Worm (Caenorhabditis elegans) whole organism, L1 larva: ENCODE data around the gene ZK1320.13.

Experiments
- C04F5.9 ChIP-seq: sonication (generic microtip); optimal IDR thresholded peaks from 2 replicates; lab custom pipeline; 2016; ENCODE audit warnings: missing genetic modification characterization, missing compliant biosample characterization
- C34B4.2 ChIP-seq: sonication (generic microtip); optimal IDR thresholded peaks from 2 replicates; lab custom pipeline; 2017; ENCODE audit warnings: mild to moderate bottlenecking, missing genetic modification characterization, missing compliant biosample characterization
- Y116A8C.19 ChIP-seq: sonication (generic microtip); optimal IDR thresholded peaks from 2 replicates; lab custom pipeline; 2016; ENCODE audit warnings: missing compliant biosample characterization, missing genetic modification characterization, borderline replicate concordance
- alr-1 ChIP-seq: fragments of 200-800 bp; sonication (Bioruptor generic); optimal IDR thresholded peaks from 2 replicates; lab custom pipeline; 2018; ENCODE audit warnings: borderline replicate concordance, mild to moderate bottlenecking, missing genetic modification characterization, missing compliant biosample characterization
- aly-2 ChIP-seq: fragments of 150-350 bp; optimal IDR thresholded peaks from 2 replicates; lab custom pipeline; 2014; ENCODE audit warnings: missing biosample characterization, missing genetic modification characterization
- ama-1 ChIP-seq: fragments of 150-350 bp; optimal IDR thresholded peaks from 2 replicates; lab custom pipeline; 2014
- ces-1 ChIP-seq: fragments of 150-350 bp; optimal IDR thresholded peaks from 2 replicates; lab custom pipeline; 2014; ENCODE audit warnings: missing biosample characterization, missing genetic modification reagents, missing genetic modification characterization
- dsc-1 ChIP-seq: sonication (generic microtip); optimal IDR thresholded peaks from 2 replicates; lab custom pipeline; 2016; ENCODE audit warnings: mild to moderate bottlenecking, missing genetic modification characterization, missing compliant biosample characterization
- egl-13 ChIP-seq: sonication (generic microtip); optimal IDR thresholded peaks from 2 replicates; lab custom pipeline; 2016; ENCODE audit warnings: missing genotype, missing genetic modification reagents, missing genetic modification characterization, missing compliant biosample characterization
- elt-2 ChIP-seq: sonication (generic microtip); optimal IDR thresholded peaks from 2 replicates; lab custom pipeline; 2016; ENCODE audit warnings: missing genetic modification characterization, mild to moderate bottlenecking, inconsistent platforms, missing compliant biosample characterization, missing genetic modification reagents
- elt-3 ChIP-seq, 6 experiments: fragments of 150-350 bp in 1 of 6; sonication (generic microtip); optimal IDR thresholded peaks; 2 replicates each; lab custom pipeline; 2017 to 2018; ENCODE audit warnings: missing biosample characterization in 6 of 6, missing genetic modification characterization in 6 of 6, inconsistent platforms in 1 of 6
- ets-5 ChIP-seq: fragments of 200-800 bp; sonication (Bioruptor generic); IDR thresholded peaks from 2 replicates; pipeline ENCODE4 v1.3.6; 2022; ENCODE audit warnings: missing genetic modification characterization, missing compliant biosample characterization
- fkh-10 ChIP-seq: sonication (generic microtip); optimal IDR thresholded peaks from 2 replicates; lab custom pipeline; 2017; ENCODE audit warnings: missing biosample characterization, missing genetic modification reagents, missing genetic modification characterization
- fkh-4 ChIP-seq: sonication (generic microtip); optimal IDR thresholded peaks from 2 replicates; lab custom pipeline; 2016; ENCODE audit warnings: missing compliant biosample characterization, missing genetic modification characterization, borderline replicate concordance
- fos-1 ChIP-seq: fragments of 150-350 bp; optimal IDR thresholded peaks from 2 replicates; lab custom pipeline; 2014; ENCODE audit warnings: missing biosample characterization, missing genetic modification characterization
- grh-1 ChIP-seq: fragments of 200-800 bp; sonication (Bioruptor generic); IDR thresholded peaks from 2 replicates; pipeline ENCODE4 v1.3.6; 2022; ENCODE audit warnings: missing genetic modification reagents, missing genetic modification characterization, missing compliant biosample characterization
- hlh-17 ChIP-seq: fragments of 200-800 bp; sonication (Bioruptor generic); optimal IDR thresholded peaks from 2 replicates; lab custom pipeline; 2018; ENCODE audit warnings: missing genetic modification characterization, mild to moderate bottlenecking, missing compliant biosample characterization, moderate library complexity, borderline replicate concordance
- hlh-4 ChIP-seq: sonication (generic microtip); optimal IDR thresholded peaks from 2 replicates; lab custom pipeline; 2016; ENCODE audit warnings: mild to moderate bottlenecking, missing genetic modification characterization, missing compliant biosample characterization
- hpl-2 ChIP-seq: fragments of 150-350 bp; optimal IDR thresholded peaks from 2 replicates; lab custom pipeline; 2014; ENCODE audit warnings: missing biosample characterization, missing genetic modification reagents, missing genetic modification characterization
- isw-1 ChIP-seq: fragments of 200-800 bp; sonication (Bioruptor generic); IDR thresholded peaks from 2 replicates; pipeline ENCODE4 v1.3.6; 2022; ENCODE audit warnings: missing genetic modification characterization, missing compliant biosample characterization
- lin-13 ChIP-seq: fragments of 150-350 bp; optimal IDR thresholded peaks from 2 replicates; lab custom pipeline; 2014; ENCODE audit warnings: missing biosample characterization, missing genetic modification reagents, missing genetic modification characterization
- lin-14 ChIP-seq: fragments of 200-800 bp; sonication (Bioruptor generic); optimal IDR thresholded peaks from 2 replicates; lab custom pipeline; 2018; ENCODE audit warnings: mild to moderate bottlenecking, missing genetic modification characterization, moderate library complexity, missing compliant biosample characterization
- lin-39 ChIP-seq: fragments of 150-350 bp; optimal IDR thresholded peaks from 2 replicates; lab custom pipeline; 2014; ENCODE audit warnings: missing biosample characterization, missing genetic modification reagents, missing genetic modification characterization
- lir-3 ChIP-seq: sonication (generic microtip); optimal IDR thresholded peaks from 2 replicates; lab custom pipeline; 2016; ENCODE audit warnings: mild to moderate bottlenecking, missing genetic modification characterization, moderate library complexity, missing compliant biosample characterization; ENCODE audit not compliant: poor library complexity
- lsy-2 ChIP-seq, 2 experiments: fragments of 150-350 bp; optimal IDR thresholded peaks; 2 replicates each; lab custom pipeline; 2014; ENCODE audit warnings: missing biosample characterization in 2 of 2, missing genetic modification characterization in 2 of 2
- mef-2 ChIP-seq: fragments of 150-350 bp; optimal IDR thresholded peaks from 2 replicates; lab custom pipeline; 2014; ENCODE audit warnings: missing biosample characterization, missing genetic modification characterization
- nhr-11 ChIP-seq: fragments of 150-350 bp; optimal IDR thresholded peaks from 2 replicates; lab custom pipeline; 2014; ENCODE audit warnings: missing biosample characterization, missing genetic modification characterization
- nhr-20 ChIP-seq: sonication (generic microtip); optimal IDR thresholded peaks from 2 replicates; lab custom pipeline; 2016; ENCODE audit warnings: mild to moderate bottlenecking, missing genetic modification characterization, missing compliant biosample characterization
- nhr-237 ChIP-seq: fragments of 150-350 bp; optimal IDR thresholded peaks from 2 replicates; lab custom pipeline; 2014; ENCODE audit warnings: missing biosample characterization, missing genetic modification characterization
- nhr-47 ChIP-seq: sonication (generic microtip); optimal IDR thresholded peaks from 2 replicates; lab custom pipeline; 2016; ENCODE audit warnings: mild to moderate bottlenecking, missing genetic modification characterization, moderate library complexity, missing compliant biosample characterization
- nhr-76 ChIP-seq: sonication (generic microtip); optimal IDR thresholded peaks from 2 replicates; lab custom pipeline; 2017; ENCODE audit warnings: missing biosample characterization, missing genetic modification characterization
- nhr-77 ChIP-seq: fragments of 150-350 bp; optimal IDR thresholded peaks from 2 replicates; lab custom pipeline; 2014; ENCODE audit warnings: missing biosample characterization, missing genetic modification characterization
- nhr-85 ChIP-seq: sonication (generic microtip); peaks from one replicate; lab custom pipeline; 2016; ENCODE audit warnings: missing genetic modification characterization, inconsistent platforms, missing compliant biosample characterization
- nhr-90 ChIP-seq: sonication (generic microtip); optimal IDR thresholded peaks from 2 replicates; lab custom pipeline; 2016; ENCODE audit warnings: mild to moderate bottlenecking, missing genetic modification characterization, missing compliant biosample characterization; ENCODE audit not compliant: poor library complexity
- pag-3 ChIP-seq: sonication (generic microtip); optimal IDR thresholded peaks from 2 replicates; lab custom pipeline; 2017; ENCODE audit warnings: missing genetic modification characterization, mild to moderate bottlenecking, missing compliant biosample characterization, antibody characterized with exemption, borderline replicate concordance; ENCODE audit not compliant: insufficient read depth
- pax-3 ChIP-seq: fragments of 200-800 bp; sonication (Bioruptor generic); optimal IDR thresholded peaks from 2 replicates; lab custom pipeline; 2018; ENCODE audit warnings: mild to moderate bottlenecking, missing genetic modification characterization, moderate library complexity, missing compliant biosample characterization
- snu-23 ChIP-seq: sonication (generic microtip); optimal IDR thresholded peaks from 2 replicates; lab custom pipeline; 2016; ENCODE audit warnings: missing genetic modification characterization, missing compliant biosample characterization
- tlp-1 ChIP-seq: fragments of 150-350 bp; optimal IDR thresholded peaks from 2 replicates; lab custom pipeline; 2014; ENCODE audit warnings: missing biosample characterization, missing genetic modification characterization
- unc-130 ChIP-seq: fragments of 150-350 bp; optimal IDR thresholded peaks from 2 replicates; lab custom pipeline; 2017; ENCODE audit warnings: missing biosample characterization, missing genetic modification characterization, inconsistent platforms
- unc-86 ChIP-seq: sonication (generic microtip); optimal IDR thresholded peaks from 2 replicates; lab custom pipeline; 2016; ENCODE audit warnings: missing genetic modification characterization, missing compliant biosample characterization
- vab-15 ChIP-seq: sonication (generic microtip); optimal IDR thresholded peaks from 2 replicates; lab custom pipeline; 2017; ENCODE audit warnings: missing genotype, mild to moderate bottlenecking, missing genetic modification characterization, missing compliant biosample characterization
- zip-4 ChIP-seq: fragments of 200-800 bp; sonication (Bioruptor generic); optimal IDR thresholded peaks from 2 replicates; lab custom pipeline; 2018; ENCODE audit warnings: mild to moderate bottlenecking, missing genetic modification characterization, moderate library complexity, missing compliant biosample characterization
- ztf-11 ChIP-seq, 2 experiments: sonication (generic microtip); optimal IDR thresholded peaks; 2 replicates each; lab custom pipeline; 2016 to 2017; ENCODE audit warnings: missing genetic modification characterization in 2 of 2, missing biosample characterization in 1 of 2, missing compliant biosample characterization in 1 of 2

The ZK1320.13 gene

DNA sequence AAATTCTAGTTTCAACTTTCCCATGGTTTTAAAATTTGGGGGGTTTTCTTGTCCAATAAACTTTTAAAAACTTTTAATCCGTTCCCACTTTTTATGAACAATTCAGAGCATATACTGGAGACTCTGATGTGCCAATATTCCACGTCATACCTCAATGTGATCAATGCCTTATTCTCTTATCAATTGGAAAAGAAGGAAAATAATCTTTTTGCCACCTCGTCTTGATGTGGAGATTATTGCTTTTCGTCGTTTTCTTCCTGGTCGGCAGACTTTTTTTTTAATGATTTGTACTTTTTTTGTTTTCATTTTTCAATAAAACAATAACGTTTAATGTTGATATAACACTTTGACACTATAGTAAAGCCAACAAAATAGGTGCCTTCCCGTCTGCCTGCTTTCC lies 3.1 kb upstream of the ZK1320.13 start:
- TF ChIP-seq dsc-1 (tag; lab: Kevin White, UChicago) (peak; percentile 14), unc-86 (no peak), mef-2 (tag; lab: Kevin White, UChicago) (no peak), nhr-20 (tag; lab: Kevin White, UChicago) (no peak), fkh-10 (GFP tag; lab: Kevin White, UChicago) (no peak), elt-2 (peak; percentile 17), isw-1 (GFP tag; lab: Robert Waterston, UW) (no peak), pax-3 (tag; lab: Kevin White, UChicago) (no peak), egl-13 (tag; lab: Kevin White, UChicago) (no peak)

DNA sequence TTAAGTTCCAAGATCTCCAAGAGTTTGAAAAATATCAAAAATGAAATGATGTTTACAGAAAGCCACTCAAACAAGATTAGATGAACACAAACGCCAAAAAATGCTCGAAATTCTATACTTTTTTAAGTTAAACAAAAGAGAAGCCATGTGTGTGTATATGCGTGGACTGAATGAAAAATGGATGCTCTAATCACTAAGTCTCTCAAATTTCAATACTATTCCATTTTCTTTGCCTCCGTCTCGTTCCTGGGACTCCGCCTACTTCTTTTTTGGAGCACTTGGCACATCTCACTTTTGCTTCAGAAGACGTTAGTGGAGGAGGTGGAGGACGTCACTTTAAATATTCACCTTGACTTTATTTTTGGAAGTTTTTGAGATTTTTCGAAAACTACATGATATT lies 751 bp upstream of the ZK1320.13 start:
- no peak for TF ChIP-seq lsy-2 (tag; optimal IDR thresholded peaks at IDR 0.05; lab: Kevin White, UChicago)
- peak; percentile 26 for TF ChIP-seq lin-14 (GFP tag; lab: Kevin White, UChicago)

DNA sequence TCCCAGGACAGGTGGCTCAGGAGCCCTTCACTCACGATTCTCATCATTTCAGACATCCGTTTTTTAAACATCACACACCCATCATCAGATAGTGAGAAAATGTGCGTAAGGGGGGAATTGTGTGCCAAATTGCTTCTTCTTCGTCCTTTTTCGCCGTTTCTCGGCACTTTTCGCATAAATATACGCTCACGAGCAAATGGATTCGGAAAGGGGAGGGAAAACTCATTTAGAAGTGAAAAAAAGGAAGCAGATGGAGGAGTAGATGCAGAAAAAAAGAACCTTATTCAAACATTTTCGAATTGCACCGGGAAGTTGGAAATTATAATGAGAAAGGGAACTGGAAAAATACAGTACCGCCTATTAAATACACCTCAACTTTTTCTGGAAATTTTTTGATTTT lies 1.5 kb downstream of the ZK1320.13 start:
- TF ChIP-seq nhr-76 (tag; lab: Kevin White, UChicago) (no peak), fkh-10 (GFP tag; lab: Kevin White, UChicago) (peak; percentile 76), lin-14 (GFP tag; lab: Kevin White, UChicago) (peak; percentile 56)

DNA sequence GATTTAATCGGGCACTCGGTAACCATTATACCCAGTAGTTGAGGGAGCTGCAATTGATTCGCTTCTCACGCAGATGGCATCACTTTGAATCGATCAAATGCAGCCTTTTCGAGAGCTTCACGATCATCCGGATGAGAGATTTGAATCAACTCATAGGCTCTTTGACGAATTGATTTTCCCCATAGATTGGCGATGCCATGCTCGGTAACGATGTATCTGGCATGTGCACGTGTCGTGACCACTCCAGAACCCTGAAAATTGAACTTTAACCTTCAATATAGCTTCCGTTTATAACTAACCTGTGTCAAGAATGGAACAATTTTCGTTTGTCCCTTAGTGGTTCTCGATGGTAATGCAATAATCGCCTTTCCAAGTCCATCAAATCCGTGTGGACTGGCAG lies 3.6 kb downstream of the ZK1320.13 start:
- TF ChIP-seq C34B4.2 (tag; lab: Kevin White, UChicago) (no peak), nhr-85 (tag; lab: Kevin White, UChicago) (no peak), nhr-20 (tag; lab: Kevin White, UChicago) (no peak), lin-39 (tag; lab: Kevin White, UChicago) (no peak), lir-3 (no peak)

DNA sequence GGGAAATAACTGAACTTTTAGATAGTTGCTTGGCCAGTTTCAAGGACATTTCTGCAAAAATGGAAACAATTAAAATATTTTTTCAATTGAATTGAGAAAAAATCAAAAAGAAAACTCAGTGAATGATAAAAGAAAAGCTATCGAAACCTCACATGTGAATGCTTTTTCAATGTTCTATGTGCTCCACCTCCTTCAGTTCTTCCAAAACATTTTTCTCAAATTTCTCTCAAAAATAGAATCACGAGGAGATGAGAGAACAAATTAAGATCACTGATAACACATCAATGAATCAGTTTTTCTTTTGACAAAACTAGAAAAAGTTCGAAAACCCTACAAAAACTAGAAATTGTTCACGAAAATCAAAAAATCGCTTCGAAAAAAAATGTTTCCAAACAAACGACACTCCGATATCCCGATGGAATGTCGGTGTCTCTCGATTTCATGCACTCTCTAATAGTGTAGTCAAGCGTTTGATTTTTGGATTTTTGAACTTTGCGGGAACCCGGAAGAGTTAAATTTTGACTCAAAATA lies 6.1 kb downstream of the ZK1320.13 start, which contains the start of gene ZK1320.9:
Gene ZK1320.9 (minus strand): TSS at position 51 of the 531 bp plus-strand sequence.
- peak; percentile 83 for TF ChIP-seq nhr-20 (tag; lab: Kevin White, UChicago)
- TF ChIP-seq fkh-10 (GFP tag; lab: Kevin White, UChicago) = no peak
- no peak for TF ChIP-seq C04F5.9
- TF ChIP-seq Y116A8C.19 (tag; lab: Kevin White, UChicago) = no peak
- no peak for TF ChIP-seq hlh-4
- no peak for TF ChIP-seq ama-1 (lab: Kevin White, UChicago)
- peak; percentile 3 for TF ChIP-seq nhr-11 (tag; lab: Kevin White, UChicago)
- TF ChIP-seq nhr-77 = peak; percentile 62
- no peak for TF ChIP-seq alr-1 (tag; lab: Kevin White, UChicago)
- TF ChIP-seq vab-15 = no peak
- TF ChIP-seq elt-3 (tag; optimal IDR thresholded peaks at IDR 0.05; lab: Kevin White, UChicago) = no peak
- no peak for TF ChIP-seq ces-1 (GFP tag; lab: Kevin White, UChicago)
- no peak for TF ChIP-seq grh-1 (GFP tag; lab: Robert Waterston, UW)
- no peak for TF ChIP-seq pag-3 (tag; lab: Kevin White, UChicago)
- peak; percentile 44 for TF ChIP-seq snu-23 (GFP tag; lab: Kevin White, UChicago)
- no peak for TF ChIP-seq nhr-90 (tag; lab: Kevin White, UChicago)
- TF ChIP-seq ets-5 (GFP tag; lab: Robert Waterston, UW) = no peak
- no peak for TF ChIP-seq unc-130 (tag; lab: Kevin White, UChicago)
- TF ChIP-seq fos-1 (tag; lab: Kevin White, UChicago) = no peak
- no peak for TF ChIP-seq ztf-11 (tag; optimal IDR thresholded peaks at IDR 0.05; lab: Kevin White, UChicago)
- TF ChIP-seq hlh-17 (GFP tag; lab: Kevin White, UChicago) = no peak
- no peak for TF ChIP-seq nhr-47 (tag; lab: Kevin White, UChicago)
- no peak for TF ChIP-seq pax-3 (tag; lab: Kevin White, UChicago)
- no peak for TF ChIP-seq zip-4 (GFP tag; lab: Kevin White, UChicago)
- TF ChIP-seq hpl-2 (GFP tag; lab: Kevin White, UChicago) = no peak
- no peak for TF ChIP-seq isw-1 (GFP tag; lab: Robert Waterston, UW)
- TF ChIP-seq C34B4.2 (tag; lab: Kevin White, UChicago) = no peak
- TF ChIP-seq aly-2 (tag; lab: Kevin White, UChicago) = no peak
- no peak for TF ChIP-seq tlp-1 (tag; lab: Kevin White, UChicago)
- peak; percentile 0 for TF ChIP-seq nhr-237
- no peak for TF ChIP-seq fkh-4 (tag; lab: Kevin White, UChicago)
- TF ChIP-seq lin-13 (GFP tag; lab: Kevin White, UChicago) = no peak
- TF ChIP-seq lin-39 (tag; lab: Kevin White, UChicago) = no peak
